Fruit fly (Drosophila melanogaster) whole organism, prepupa: Measurements from ENCODE around the gene NimA.
A peak's percentile ranks its signal among the peaks of the same experiment; 100 is the strongest.

Source experiments
- CG11294 ChIP-seq: fragments of 200-800 bp; sonication (Bioruptor generic); IDR thresholded peaks from 2 replicates; pipeline ENCODE4 v1.3.6; 2022; ENCODE audit warnings: missing biosample characterization, missing genetic modification characterization
- CG34406 ChIP-seq: fragments of 200-800 bp; sonication (Bioruptor generic); optimal IDR thresholded peaks from 3 replicates; lab custom pipeline; 2016; ENCODE audit warnings: missing biosample characterization, missing genetic modification characterization
- CG6276 ChIP-seq: fragments of 200-800 bp; sonication (Bioruptor generic); optimal IDR thresholded peaks from 2 replicates; lab custom pipeline; 2017; ENCODE audit warnings: missing biosample characterization, mild to moderate bottlenecking, missing genetic modification characterization
- CG9139 ChIP-seq: fragments of 200-800 bp; sonication (Bioruptor generic); optimal IDR thresholded peaks from 3 replicates; lab custom pipeline; 2017; ENCODE audit warnings: missing biosample characterization, mild to moderate bottlenecking, missing genetic modification characterization
- Eip78C ChIP-seq: fragments of 200-800 bp; sonication (Bioruptor generic); peaks from one replicate; lab custom pipeline; 2016; ENCODE audit warnings: missing biosample characterization, missing genetic modification characterization
- Hr39 ChIP-seq: fragments of 200-800 bp; sonication (Bioruptor generic); optimal IDR thresholded peaks from 2 replicates; lab custom pipeline; 2016; ENCODE audit warnings: missing biosample characterization, missing genetic modification characterization
- Lpt ChIP-seq: fragments of 200-800 bp; sonication (Bioruptor generic); optimal IDR thresholded peaks from 3 replicates; lab custom pipeline; 2016; ENCODE audit warnings: missing biosample characterization, missing genetic modification characterization
- Met ChIP-seq: fragments of 200-800 bp; sonication (Bioruptor generic); optimal IDR thresholded peaks from 3 replicates; lab custom pipeline; 2016; ENCODE audit warnings: missing biosample characterization, missing genetic modification characterization
- fd59A ChIP-seq: fragments of 200-800 bp; sonication (Bioruptor generic); optimal IDR thresholded peaks from 2 replicates; lab custom pipeline; 2017; ENCODE audit warnings: missing biosample characterization, mild to moderate bottlenecking, missing genetic modification characterization, missing genetic modification reagents
- ss ChIP-seq, 2 experiments: fragments of 200-800 bp; sonication (Bioruptor generic); optimal IDR thresholded peaks; 2 replicates in 1 of 2; 3 replicates in 1 of 2; lab custom pipeline; 2017 to 2018; ENCODE audit warnings: mild to moderate bottlenecking in 2 of 2, missing biosample characterization in 2 of 2, missing genetic modification characterization in 2 of 2, moderate library complexity in 1 of 2
- vri ChIP-seq: fragments of 200-800 bp; sonication (Bioruptor generic); optimal IDR thresholded peaks from 3 replicates; lab custom pipeline; 2016; ENCODE audit warnings: missing biosample characterization, mild to moderate bottlenecking, missing genetic modification characterization

DNA sequence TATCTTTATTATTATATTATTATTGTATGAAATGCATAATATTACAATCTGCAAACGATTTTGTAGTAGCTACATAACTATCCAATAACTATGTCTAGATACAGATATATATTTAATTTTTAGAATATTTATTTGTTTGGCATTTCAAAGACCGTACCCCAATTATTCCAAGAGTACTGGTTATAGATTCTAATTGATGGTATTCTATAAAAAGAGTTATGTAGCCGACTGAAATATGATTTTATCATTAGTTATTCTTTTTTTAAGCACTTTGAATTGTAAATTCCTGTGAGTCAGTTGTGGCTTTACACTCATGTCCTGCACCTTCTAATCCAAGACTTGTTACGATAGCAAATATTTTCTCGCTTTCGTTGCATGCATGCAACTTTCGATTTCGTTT lies 31.6 kb upstream of the NimA start:
- TF ChIP-seq CG6276 (GFP tag; lab: Kevin White, UChicago), result peak; percentile 77
- TF ChIP-seq fd59A, result no peak
- TF ChIP-seq Eip78C (GFP tag; lab: Kevin White, UChicago), result peak; percentile 70
- no peak for TF ChIP-seq Met (GFP tag; lab: Kevin White, UChicago)
- no peak for TF ChIP-seq CG34406 (GFP tag; lab: Kevin White, UChicago)
- TF ChIP-seq vri, result no peak
- TF ChIP-seq Hr39 (GFP tag; lab: Kevin White, UChicago), result no peak
- no peak for TF ChIP-seq CG11294 (GFP tag; lab: Robert Waterston, UW)
- TF ChIP-seq CG9139, result no peak
- TF ChIP-seq Lpt, result peak; percentile 42
- TF ChIP-seq ss (GFP tag; optimal IDR thresholded peaks at IDR 0.05; lab: Kevin White, UChicago), result no peak
